Fruit fly (Drosophila melanogaster) whole organism, embryonic: ENCODE results near the gene Pgm1.

Experiments used
- CG7372 ChIP-seq: fragments of 200-800 bp; sonication (Bioruptor generic); IDR thresholded peaks from 2 replicates; pipeline ENCODE4 v1.3.6; 2022; ENCODE audit warnings: missing biosample characterization, missing genetic modification characterization
- CG9932 ChIP-seq: fragments of 200-800 bp; sonication (Bioruptor generic); IDR thresholded peaks from 2 replicates; pipeline ENCODE4 v1.3.6; 2022; ENCODE audit warnings: missing biosample characterization, missing genetic modification characterization
- Doc3 ChIP-seq: fragments of 200-800 bp; sonication (Bioruptor generic); IDR thresholded peaks from 3 replicates; pipeline ENCODE4 v1.3.6; 2022; ENCODE audit warnings: missing biosample characterization, missing genetic modification characterization; ENCODE audit not compliant: partially characterized antibody
- HLHmδ ChIP-seq: fragments of 200-800 bp; sonication (Bioruptor generic); optimal IDR thresholded peaks from 2 replicates; lab custom pipeline; 2018; ENCODE audit warnings: missing biosample characterization, mild to moderate bottlenecking, missing genetic modification characterization, moderate library complexity
- Myb ChIP-seq: fragments of 200-800 bp; sonication (Bioruptor generic); optimal IDR thresholded peaks from 2 replicates; lab custom pipeline; 2016; ENCODE audit warnings: missing biosample characterization, missing genetic modification characterization
- org-1 ChIP-seq: fragments of 200-800 bp; sonication (Bioruptor generic); optimal IDR thresholded peaks from 2 replicates; lab custom pipeline; 2017; ENCODE audit warnings: missing biosample characterization, missing genetic modification characterization
- shn ChIP-seq: fragments of 200-800 bp; sonication (Bioruptor generic); optimal IDR thresholded peaks from 3 replicates; lab custom pipeline; 2016; ENCODE audit warnings: missing biosample characterization, missing genetic modification characterization

DNA sequence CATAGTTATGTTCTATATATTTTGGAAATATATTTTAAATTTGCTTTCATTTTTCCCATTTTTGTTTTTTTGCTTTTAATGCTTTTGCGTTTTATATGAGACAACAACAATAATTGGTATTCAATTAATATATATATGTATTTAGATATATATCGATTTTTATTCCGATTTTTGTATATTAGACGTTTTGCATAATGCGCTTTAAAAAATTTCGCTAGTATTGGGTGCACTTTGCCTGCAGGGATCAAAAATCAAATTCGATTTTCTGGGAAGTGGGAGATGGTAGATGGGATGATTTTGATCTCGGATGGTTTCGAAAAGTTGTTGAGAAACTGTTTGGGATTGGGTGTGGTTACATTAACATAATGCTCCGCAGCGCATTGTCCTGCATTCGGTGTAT is 9.4 kb upstream of the Pgm1 start, which contains the start of gene CG5157:
- TF ChIP-seq shn (no peak), Myb (GFP tag; lab: Kevin White, UChicago) (no peak), HLHmδ (no peak), org-1 (no peak), CG7372 (GFP tag; lab: Robert Waterston, UW) (no peak), CG9932 (GFP tag; lab: Robert Waterston, UW) (no peak), Doc3 (GFP tag; lab: Robert Waterston, UW) (no peak)
